Fruit fly (Drosophila melanogaster): ENCODE data around the gene dnk.
A peak's percentile ranks its signal among the peaks of the same experiment; 100 is the strongest.

dnk gene

dm6 chr3R:18983614-18984185 is 2.9 kb downstream of the dnk start, which contains the start of the genes snRNP-U1-C and gukh (continued):
- TF ChIP-seq tio (GFP tag; optimal IDR thresholded peaks at IDR 0.05) (peak; percentile 74), CG13287 (GFP tag; IDR thresholded peaks at IDR 0.05; ENCODE audit: partially characterized antibody) (peak; percentile 88), run (tag; optimal IDR thresholded peaks at IDR 0.05) (peak; percentile 55), grn (GFP tag; optimal IDR thresholded peaks at IDR 0.05) (peak; percentile 25), CG11398 (GFP tag; optimal IDR thresholded peaks at IDR 0.05) (no peak), bigmax (GFP tag; optimal IDR thresholded peaks at IDR 0.05) (no peak), CG15479 (GFP tag; optimal IDR thresholded peaks at IDR 0.05) (no peak), pros (GFP tag; optimal IDR thresholded peaks at IDR 0.05) (no peak), yki (optimal IDR thresholded peaks at IDR 0.05) (no peak), ara (GFP tag; IDR thresholded peaks at IDR 0.05) (no peak), jing (GFP tag; optimal IDR thresholded peaks at IDR 0.05) (peak; percentile 42), CG16863 (GFP tag; optimal IDR thresholded peaks at IDR 0.05) (peak; percentile 11), CG7928 (GFP tag; optimal IDR thresholded peaks at IDR 0.05) (peak; percentile 29), Taf1 (GFP tag; IDR thresholded peaks at IDR 0.05) (peak; percentile 86), Max (GFP tag; optimal IDR thresholded peaks at IDR 0.05) (peak; percentile 66), MBD-R2 (GFP tag; IDR thresholded peaks at IDR 0.05) (peak; percentile 86), Jarid2 (GFP tag; optimal IDR thresholded peaks at IDR 0.05) (peak; percentile 98), psq (GFP tag; optimal IDR thresholded peaks at IDR 0.05) (peak; percentile 55), grau (tag; optimal IDR thresholded peaks at IDR 0.05) (peak; percentile 85), Oli (tag; optimal IDR thresholded peaks at IDR 0.05) (peak; percentile 77), cad (GFP tag; optimal IDR thresholded peaks at IDR 0.05) (no peak), sqz (GFP tag; optimal IDR thresholded peaks at IDR 0.05) (peak; percentile 45), zfh1 (GFP tag; IDR thresholded peaks at IDR 0.05) (peak; percentile 87), CG6683 (GFP tag; optimal IDR thresholded peaks at IDR 0.05) (peak; percentile 58), CG1602 (GFP tag; optimal IDR thresholded peaks at IDR 0.05) (peak; percentile 80), CG10147 (GFP tag; optimal IDR thresholded peaks at IDR 0.05) (peak; percentile 54), gcm2 (GFP tag; optimal IDR thresholded peaks at IDR 0.05) (peak; percentile 30), CG12236 (GFP tag; optimal IDR thresholded peaks at IDR 0.05) (no peak), CG32767 (GFP tag; IDR thresholded peaks at IDR 0.05) (peak; percentile 82), wek (GFP tag; optimal IDR thresholded peaks at IDR 0.05) (peak; percentile 27), Dek (tag; optimal IDR thresholded peaks at IDR 0.05) (peak; percentile 82), tin (GFP tag; optimal IDR thresholded peaks at IDR 0.05) (peak; percentile 73), abd-A (tag; optimal IDR thresholded peaks at IDR 0.05) (peak; percentile 74), CG2116 (GFP tag; optimal IDR thresholded peaks at IDR 0.05) (peak; percentile 85), CG33213 (GFP tag; optimal IDR thresholded peaks at IDR 0.05) (peak; percentile 52), CG3838 (GFP tag; optimal IDR thresholded peaks at IDR 0.05) (peak; percentile 37), C15 (GFP tag; IDR thresholded peaks at IDR 0.05) (peak; percentile 56; the same call in 1 of the 3 replicates), Camta (GFP tag; optimal IDR thresholded peaks at IDR 0.05) (no peak), ken (GFP tag; IDR thresholded peaks at IDR 0.05) (peak; percentile 80), CG2712 (tag; optimal IDR thresholded peaks at IDR 0.05) (peak; percentile 88), Hr51 (GFP tag; optimal IDR thresholded peaks at IDR 0.05) (peak; percentile 31 to 86), Drgx (GFP tag; IDR thresholded peaks at IDR 0.05) (peak; percentile 75), CG32772 (GFP tag; IDR thresholded peaks at IDR 0.05) (peak; percentile 60; the same call in 1 of the 2 replicates), Spps (tag; optimal IDR thresholded peaks at IDR 0.05) (peak; percentile 50), H15 (GFP tag; IDR thresholded peaks at IDR 0.05) (peak; percentile 50; the same call in 1 of the 3 replicates), sr (GFP tag; IDR thresholded peaks at IDR 0.05) (no peak; the same call in 1 of the 3 replicates), Ssrp (tag; optimal IDR thresholded peaks at IDR 0.05) (peak; percentile 59), CG2889 (GFP tag; IDR thresholded peaks at IDR 0.05) (peak; percentile 86), nom (GFP tag; optimal IDR thresholded peaks at IDR 0.05) (peak; percentile 45), CG13624 (GFP tag; optimal IDR thresholded peaks at IDR 0.05) (peak; percentile 39), eve (GFP tag; optimal IDR thresholded peaks at IDR 0.05) (no peak)

All from whole organism, embryonic.